Worm (Caenorhabditis elegans) whole organism, midembryonic: ENCODE results near the gene ctsa-1.1.

ENCODE experiments used
- T22C8.4 ChIP-seq: fragments of 200-800 bp; sonication (Bioruptor generic); IDR thresholded peaks from 2 replicates; pipeline ENCODE4 v1.3.6; 2022; ENCODE audit warnings: missing genetic modification characterization, missing compliant biosample characterization
- cog-1 ChIP-seq: sonication (generic microtip); optimal IDR thresholded peaks from 2 replicates; lab custom pipeline; 2016; ENCODE audit warnings: missing genetic modification characterization, missing compliant biosample characterization
- flt-1 ChIP-seq: fragments of 200-800 bp; sonication (Bioruptor generic); IDR thresholded peaks from 2 replicates; pipeline ENCODE4 v1.3.6; 2022; ENCODE audit warnings: missing genetic modification characterization, missing compliant biosample characterization
- klf-2 ChIP-seq: fragments of 200-800 bp; sonication (Bioruptor generic); conservative IDR thresholded peaks from 2 replicates; pipeline ENCODE4 v1.3.6; 2022; ENCODE audit warnings: missing genetic modification reagents, missing genetic modification characterization, missing compliant biosample characterization
- med-1 ChIP-seq: sonication (generic microtip); optimal IDR thresholded peaks from 2 replicates; lab custom pipeline; 2017; ENCODE audit warnings: missing genetic modification characterization, mild to moderate bottlenecking, missing compliant biosample characterization, antibody characterized with exemption, missing genetic modification reagents; ENCODE audit not compliant: insufficient read depth
- ref-1 ChIP-seq: fragments of 200-800 bp; sonication (Bioruptor generic); conservative IDR thresholded peaks from 2 replicates; pipeline ENCODE4 v1.3.6; 2022; ENCODE audit warnings: missing genetic modification reagents, missing genetic modification characterization, missing compliant biosample characterization
- tab-1 ChIP-seq: fragments of 200-800 bp; sonication (Bioruptor generic); IDR thresholded peaks from 2 replicates; pipeline ENCODE4 v1.3.6; 2022; ENCODE audit warnings: missing genetic modification characterization, missing compliant biosample characterization
- ztf-23 ChIP-seq: fragments of 200-800 bp; sonication (Bioruptor generic); IDR thresholded peaks from 2 replicates; pipeline ENCODE4 v1.3.6; 2022; ENCODE audit warnings: missing genetic modification reagents, missing genetic modification characterization, missing compliant biosample characterization
- ztf-29 ChIP-seq: fragments of 200-800 bp; sonication (Bioruptor generic); IDR thresholded peaks from 2 replicates; pipeline ENCODE4 v1.3.6; 2022; ENCODE audit warnings: missing genetic modification reagents, missing genetic modification characterization, missing compliant biosample characterization

Gene ctsa-1.1

DNA sequence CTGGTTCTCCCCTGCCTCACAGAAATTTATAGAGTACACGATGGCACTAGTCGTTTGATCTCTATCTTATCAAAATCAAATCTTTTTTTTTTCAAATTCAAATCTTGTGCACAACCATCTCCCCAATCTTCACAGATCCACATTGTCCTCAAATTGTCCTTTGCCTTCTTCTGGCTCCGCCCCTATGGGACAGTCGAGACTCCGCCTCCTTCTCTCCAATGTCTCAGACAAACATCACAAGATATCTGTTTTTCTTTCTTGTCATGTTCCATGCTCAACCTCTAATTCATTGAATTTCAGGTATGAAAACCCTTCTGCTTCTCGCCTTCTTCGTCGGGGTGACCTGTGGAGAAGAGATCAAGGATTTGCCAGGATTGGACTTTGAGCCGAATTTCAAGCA, at the start of gene ctsa-1.1:
Gene ctsa-1.1, plus strand, starts transcription at position 301 of the 400 bp plus-strand sequence.
- TF ChIP-seq flt-1: no peak
- TF ChIP-seq klf-2 (GFP tag; lab: Robert Waterston, UW): no peak
- TF ChIP-seq ref-1 (GFP tag; lab: Robert Waterston, UW): no peak
- no peak for TF ChIP-seq tab-1 (GFP tag; lab: Robert Waterston, UW)
- no peak for TF ChIP-seq ztf-23
- no peak for TF ChIP-seq ztf-29 (GFP tag; lab: Robert Waterston, UW)
- TF ChIP-seq med-1 (GFP tag; lab: Kevin White, UChicago): no peak
- TF ChIP-seq T22C8.4 (GFP tag; lab: Robert Waterston, UW): no peak
- TF ChIP-seq cog-1 (tag; lab: Kevin White, UChicago): no peak

DNA sequence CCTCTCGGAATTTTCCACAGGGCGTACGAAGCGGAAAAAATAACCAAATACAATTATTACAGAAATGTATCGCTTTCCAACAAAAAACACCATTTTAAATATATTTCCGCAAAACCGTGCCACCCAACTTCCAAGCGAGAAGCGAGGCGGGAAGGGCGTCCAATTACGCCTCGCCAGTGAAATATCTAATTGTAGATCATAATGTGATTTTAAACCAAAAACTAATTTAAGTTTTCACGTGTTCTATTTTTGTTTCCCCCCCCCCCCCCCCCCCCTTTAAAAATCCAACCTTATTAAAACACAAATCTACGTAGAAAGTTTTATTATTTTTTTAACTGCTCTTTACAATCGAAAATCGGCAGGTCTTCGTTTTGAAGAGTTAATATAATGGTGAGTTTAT, 48.0 kb upstream of the ctsa-1.1 start, which contains the start of gene F10G7.12:
Gene F10G7.12, plus strand, starts transcription at position 301 of the 400 bp plus-strand sequence.
- TF ChIP-seq tab-1 (GFP tag; lab: Robert Waterston, UW) (no peak), ztf-23 (no peak)

DNA sequence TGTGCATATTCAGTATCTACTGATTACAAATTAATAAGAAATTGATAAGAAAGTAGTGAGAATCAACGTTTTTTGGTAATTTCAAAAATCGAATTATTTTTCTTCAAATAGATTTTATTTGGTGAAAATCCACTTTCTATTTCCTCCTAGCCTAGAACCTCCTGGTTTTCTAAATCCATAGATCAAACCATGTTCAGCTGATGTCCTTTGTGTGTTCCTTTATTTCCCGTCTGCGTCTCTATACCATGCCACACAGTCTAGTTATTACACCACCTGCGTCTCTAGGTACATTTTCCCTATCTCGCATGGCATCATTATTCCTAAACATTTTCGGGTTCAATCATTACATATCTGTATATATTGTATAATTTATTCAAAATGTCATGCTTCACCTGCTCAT, 44.3 kb upstream of the ctsa-1.1 start, which contains the start of gene F10G7.5:
Gene F10G7.5, plus strand, starts transcription at position 286 of the 400 bp plus-strand sequence.
- TF ChIP-seq cog-1 (tag; lab: Kevin White, UChicago) (peak; percentile 28), klf-2 (GFP tag; lab: Robert Waterston, UW) (no peak), tab-1 (GFP tag; lab: Robert Waterston, UW) (no peak), ztf-29 (GFP tag; lab: Robert Waterston, UW) (no peak), T22C8.4 (GFP tag; lab: Robert Waterston, UW) (no peak), flt-1 (no peak)

DNA sequence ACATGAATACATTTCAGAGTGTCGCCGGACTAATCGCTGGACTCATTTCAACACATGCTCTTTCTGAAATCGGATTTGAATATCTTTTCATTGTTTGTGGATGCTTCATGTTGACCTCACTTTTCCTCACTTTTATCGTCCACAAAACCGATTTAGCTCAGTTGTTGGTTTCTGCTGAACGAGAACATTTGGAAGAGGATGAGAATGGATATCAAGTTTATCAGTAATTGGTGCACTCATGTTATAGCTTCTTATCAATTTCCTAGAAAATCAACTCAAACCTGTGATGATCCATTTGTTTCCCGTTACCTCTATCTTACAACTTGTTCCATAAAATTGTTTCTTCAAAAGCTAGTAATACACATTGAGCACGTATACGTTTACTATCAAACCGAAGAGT, 41.4 kb upstream of the ctsa-1.1 start:
- TF ChIP-seq ztf-23: no peak
- TF ChIP-seq ref-1 (GFP tag; lab: Robert Waterston, UW): no peak
- no peak for TF ChIP-seq cog-1 (tag; lab: Kevin White, UChicago)
- no peak for TF ChIP-seq med-1 (GFP tag; lab: Kevin White, UChicago)
- no peak for TF ChIP-seq klf-2 (GFP tag; lab: Robert Waterston, UW)
- no peak for TF ChIP-seq tab-1 (GFP tag; lab: Robert Waterston, UW)
- no peak for TF ChIP-seq T22C8.4 (GFP tag; lab: Robert Waterston, UW)
- no peak for TF ChIP-seq ztf-29 (GFP tag; lab: Robert Waterston, UW)
- no peak for TF ChIP-seq flt-1

DNA sequence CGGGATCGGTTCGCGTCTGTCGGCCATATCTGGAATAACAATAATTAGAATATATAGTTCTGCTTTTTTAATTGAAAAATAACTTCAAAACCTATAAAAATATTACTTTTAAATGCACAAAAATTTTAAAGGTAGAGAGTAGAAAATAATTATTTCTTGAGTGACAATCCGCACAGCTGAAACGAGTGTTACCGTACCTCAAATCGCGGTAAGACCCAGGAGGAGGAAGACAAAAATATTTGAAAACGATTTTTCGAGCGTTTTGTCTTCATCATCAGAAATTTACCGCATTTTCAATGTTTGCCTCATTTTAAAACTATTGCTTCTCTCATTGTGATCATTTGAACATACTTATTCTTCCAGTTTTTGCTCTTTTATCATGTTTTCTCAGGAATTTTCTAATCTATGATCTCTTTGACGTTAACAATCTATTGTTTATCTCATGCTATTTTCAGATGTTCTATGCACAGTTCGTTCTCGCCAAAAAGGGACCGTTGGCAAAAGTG, 39.1 kb upstream of the ctsa-1.1 start, which contains the start of the genes rpn-5 and scc-1:
Gene rpn-5, minus strand, starts transcription at position 162 of the 506 bp plus-strand sequence.
Gene scc-1, plus strand, starts transcription at position 456 of the 506 bp plus-strand sequence.
- no peak for TF ChIP-seq cog-1 (tag; lab: Kevin White, UChicago)

DNA sequence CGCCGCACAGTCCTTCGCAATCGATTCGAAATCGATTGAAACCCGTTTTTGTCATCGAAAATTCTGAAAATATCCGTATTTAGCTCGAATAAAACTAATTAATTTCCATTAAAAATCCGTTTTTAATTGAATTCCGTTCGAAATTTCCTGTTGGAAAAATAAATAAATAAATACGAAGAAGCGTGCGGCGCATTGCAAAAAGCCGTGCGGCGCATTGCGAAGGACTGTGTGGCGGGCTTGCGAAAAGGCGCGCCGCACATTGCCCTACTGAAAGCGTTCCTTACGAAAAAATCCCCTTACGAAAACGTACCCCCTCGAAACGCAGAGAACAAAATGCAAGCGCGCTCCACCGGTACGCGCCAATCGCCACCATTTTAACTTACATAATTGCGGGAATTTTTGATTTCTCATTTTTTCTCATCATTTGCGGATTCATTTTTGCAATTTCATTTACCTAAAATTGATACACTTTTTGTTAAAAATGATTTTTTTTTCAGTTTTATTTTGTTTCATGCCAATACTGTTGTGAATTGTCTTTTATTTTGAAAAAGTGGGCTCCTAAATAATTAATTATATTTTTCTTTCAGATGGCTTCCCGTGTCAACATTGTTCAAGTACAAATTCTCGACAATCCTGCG, 35.8 kb upstream of the ctsa-1.1 start, which contains the start of gene unc-85:
Gene unc-85, plus strand, starts transcription at position 588 of the 638 bp plus-strand sequence.
- TF ChIP-seq ref-1 (GFP tag; lab: Robert Waterston, UW) (peak; percentile 57; the same call in 1 of the 2 replicates), tab-1 (GFP tag; lab: Robert Waterston, UW) (peak; percentile 70; the same call in 1 of the 2 replicates), cog-1 (tag; lab: Kevin White, UChicago) (peak; percentile 30), flt-1 (peak; percentile 90), ztf-23 (peak; percentile 90), T22C8.4 (GFP tag; lab: Robert Waterston, UW) (peak; percentile 18; the same call in 1 of the 2 replicates), klf-2 (GFP tag; lab: Robert Waterston, UW) (peak; percentile 71), med-1 (GFP tag; lab: Kevin White, UChicago) (peak; percentile 29), ztf-29 (GFP tag; lab: Robert Waterston, UW) (peak; percentile 84)

DNA sequence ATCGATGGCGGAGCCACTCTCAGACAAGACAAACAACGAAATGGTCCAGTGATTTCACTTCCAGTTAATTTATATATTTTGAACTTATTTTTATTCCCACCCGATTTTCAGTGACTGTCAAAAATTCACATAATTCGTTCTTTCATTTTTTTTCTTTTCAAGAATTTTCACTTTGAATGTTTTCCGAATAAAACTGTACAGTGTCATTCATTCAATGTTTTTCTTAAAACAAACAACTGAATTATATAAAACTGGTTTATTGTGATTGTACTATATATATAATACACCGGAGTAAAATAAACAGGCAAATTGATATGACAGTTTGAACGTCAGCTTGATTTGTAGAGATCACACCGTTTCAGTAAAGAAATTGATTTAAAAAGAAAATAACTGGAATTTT, 34.4 kb upstream of the ctsa-1.1 start:
- TF ChIP-seq ref-1 (GFP tag; lab: Robert Waterston, UW) (no peak), ztf-29 (GFP tag; lab: Robert Waterston, UW) (no peak), flt-1 (no peak), cog-1 (tag; lab: Kevin White, UChicago) (no peak), ztf-23 (no peak), klf-2 (GFP tag; lab: Robert Waterston, UW) (no peak), T22C8.4 (GFP tag; lab: Robert Waterston, UW) (no peak), tab-1 (GFP tag; lab: Robert Waterston, UW) (no peak), med-1 (GFP tag; lab: Kevin White, UChicago) (no peak)

DNA sequence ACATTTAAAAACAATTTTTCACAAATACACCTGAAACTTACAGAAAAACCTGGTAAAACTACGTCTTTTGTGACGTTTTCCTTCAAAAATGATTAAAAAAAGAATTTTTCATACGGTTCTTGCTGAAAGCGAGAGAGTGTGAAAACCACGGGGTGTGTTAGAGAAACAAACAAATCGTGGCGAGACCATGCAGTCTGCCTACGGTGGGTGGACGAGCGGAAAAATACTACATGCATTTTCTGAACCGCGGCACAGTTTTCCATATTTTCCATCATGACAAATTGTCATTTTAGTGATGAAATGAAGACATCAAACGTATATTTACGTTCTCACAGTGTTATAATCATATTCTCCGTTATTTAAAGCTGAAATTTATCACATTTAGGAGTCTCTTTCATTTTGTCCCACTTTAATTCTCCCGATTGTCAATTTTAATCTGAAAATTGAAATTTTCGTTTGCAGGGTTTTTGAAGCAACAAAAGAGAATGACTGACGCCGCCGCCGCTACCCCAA, 31.0 kb upstream of the ctsa-1.1 start, which contains the start of the genes F10G7.9 and tsn-1:
Gene F10G7.9, minus strand, starts transcription at position 127 of the 513 bp plus-strand sequence.
Gene tsn-1, plus strand, starts transcription at position 463 of the 513 bp plus-strand sequence.
- TF ChIP-seq med-1 (GFP tag; lab: Kevin White, UChicago) (no peak), flt-1 (no peak), cog-1 (tag; lab: Kevin White, UChicago) (no peak), ztf-23 (no peak), ztf-29 (GFP tag; lab: Robert Waterston, UW) (no peak), tab-1 (GFP tag; lab: Robert Waterston, UW) (no peak), ref-1 (GFP tag; lab: Robert Waterston, UW) (no peak), klf-2 (GFP tag; lab: Robert Waterston, UW) (no peak), T22C8.4 (GFP tag; lab: Robert Waterston, UW) (no peak)

DNA sequence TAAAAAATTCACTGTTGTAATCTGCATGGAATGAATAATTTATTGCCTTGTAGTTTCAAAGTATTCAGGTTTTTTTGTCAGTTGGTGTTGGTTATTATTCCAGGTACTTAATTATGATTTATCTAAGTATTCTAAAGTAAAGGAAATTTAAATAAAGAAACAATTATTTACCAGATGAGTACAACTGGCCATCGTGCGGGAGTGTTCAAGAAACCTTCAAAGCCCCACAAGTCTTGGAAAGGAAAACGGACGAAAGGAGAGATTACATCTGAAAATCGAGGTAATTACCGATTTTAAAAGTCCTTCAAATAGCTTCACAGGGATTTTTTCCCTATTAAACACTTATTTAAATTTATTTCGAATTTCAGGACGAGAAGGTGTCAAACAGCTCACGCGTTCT, 27.3 kb upstream of the ctsa-1.1 start, which contains the start of gene tag-151:
Gene tag-151, plus strand, starts transcription at position 158 of the 400 bp plus-strand sequence.
- TF ChIP-seq klf-2 (GFP tag; lab: Robert Waterston, UW) (no peak), ztf-23 (no peak), med-1 (GFP tag; lab: Kevin White, UChicago) (no peak), tab-1 (GFP tag; lab: Robert Waterston, UW) (no peak), T22C8.4 (GFP tag; lab: Robert Waterston, UW) (no peak), ref-1 (GFP tag; lab: Robert Waterston, UW) (no peak), ztf-29 (GFP tag; lab: Robert Waterston, UW) (no peak), flt-1 (no peak), cog-1 (tag; lab: Kevin White, UChicago) (no peak)
